Worm (Caenorhabditis elegans): ENCODE data around the gene rmif-2.

The rmif-2 gene

DNA sequence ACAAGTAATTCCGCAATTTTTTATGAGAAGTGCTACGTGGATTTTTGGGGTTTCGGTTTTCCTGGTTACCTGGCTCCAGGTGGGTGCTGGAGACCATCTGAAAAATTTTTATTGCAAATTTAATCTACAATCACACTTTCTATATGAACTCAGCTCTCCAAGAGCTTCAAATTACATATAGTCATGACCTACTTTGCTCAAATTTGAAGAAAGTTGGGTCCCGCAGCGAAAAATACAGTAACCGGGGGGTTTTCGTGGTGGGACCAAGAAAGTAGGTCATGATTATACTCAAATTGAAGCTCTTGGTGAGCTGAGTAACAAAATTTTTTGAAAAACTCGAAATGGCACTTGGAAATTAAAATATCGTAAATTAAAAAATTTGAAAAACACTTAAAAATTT lies 22.0 kb upstream of the rmif-2 start, which contains the start of gene ets-8:
ets-8 (minus strand) TSS at position 101 of the 400 bp plus-strand sequence.
- TF ChIP-seq ceh-24 (tag; optimal IDR thresholded peaks at IDR 0.05) (no peak), ama-1 (optimal IDR thresholded peaks at IDR 0.05) (no peak), ceh-2 (tag; optimal IDR thresholded peaks at IDR 0.05) (no peak), T23F11.4 (GFP tag; optimal IDR thresholded peaks at IDR 0.05) (no peak), lin-11 (tag; optimal IDR thresholded peaks at IDR 0.05) (no peak), C08G9.2 (tag; optimal IDR thresholded peaks at IDR 0.05) (no peak)

DNA sequence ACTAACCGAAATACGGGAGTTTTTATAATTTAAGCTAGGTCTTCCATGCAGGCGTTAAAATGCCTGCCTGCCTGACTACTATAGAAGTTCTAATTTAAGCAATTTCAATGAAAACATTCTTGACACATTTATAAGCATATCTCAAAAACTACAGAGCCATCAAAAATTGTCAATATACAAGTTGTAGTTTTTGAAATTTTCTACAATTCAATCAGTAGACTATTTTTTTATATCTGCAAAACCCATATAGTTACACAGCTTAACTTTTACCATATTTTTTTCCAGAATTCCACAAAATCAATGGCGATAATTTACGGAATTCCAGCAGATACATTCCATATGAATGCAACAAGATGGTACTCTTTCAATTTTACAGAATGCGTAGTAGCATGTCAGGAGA lies 19.3 kb upstream of the rmif-2 start, which contains the start of gene C50A2.7:
C50A2.7 (plus strand) TSS at position 301 of the 400 bp plus-strand sequence.
- TF ChIP-seq ahr-1 (tag; optimal IDR thresholded peaks at IDR 0.05) (no peak), ets-4 (tag; optimal IDR thresholded peaks at IDR 0.05) (no peak), elt-2 (tag; optimal IDR thresholded peaks at IDR 0.05) (no peak), ceh-18 (tag; optimal IDR thresholded peaks at IDR 0.05) (no peak), pag-3 (tag; optimal IDR thresholded peaks at IDR 0.05; ENCODE audit: borderline replicate concordance) (no peak), unc-55 (GFP tag; optimal IDR thresholded peaks at IDR 0.05) (no peak), nfya-1 (tag; optimal IDR thresholded peaks at IDR 0.05) (no peak), sox-2 (GFP tag; IDR thresholded peaks at IDR 0.05) (no peak), pax-1 (tag; optimal IDR thresholded peaks at IDR 0.05) (no peak), npax-4 (tag; optimal IDR thresholded peaks at IDR 0.05) (no peak), pros-1 (tag; optimal IDR thresholded peaks at IDR 0.05) (no peak), fkh-10 (GFP tag; optimal IDR thresholded peaks at IDR 0.05) (no peak), pqm-1 (tag; optimal IDR thresholded peaks at IDR 0.05) (no peak), elt-4 (tag; optimal IDR thresholded peaks at IDR 0.05) (no peak), ztf-16 (tag; optimal IDR thresholded peaks at IDR 0.05) (no peak)

DNA sequence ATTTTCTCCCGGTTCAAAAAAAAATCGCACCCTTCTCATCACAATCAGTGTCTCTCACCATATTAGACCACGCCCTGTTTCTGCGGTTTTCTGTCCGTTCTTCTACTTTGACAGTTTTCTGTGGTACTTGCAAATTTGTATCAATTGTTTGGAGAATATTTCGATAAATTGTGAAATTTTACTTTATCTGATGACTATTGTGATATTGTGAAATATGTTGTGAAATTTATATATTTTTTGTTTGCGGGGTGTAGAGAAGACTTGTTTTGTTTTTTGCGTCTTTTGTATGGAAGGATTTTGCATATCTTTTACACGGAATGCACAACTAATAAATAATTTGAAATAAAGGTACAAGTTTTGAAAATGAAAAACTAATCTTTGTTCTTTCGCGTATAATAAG lies 15.0 kb upstream of the rmif-2 start:
- TF ChIP-seq sox-4 (tag; optimal IDR thresholded peaks at IDR 0.05) (no peak), unc-55 (GFP tag; optimal IDR thresholded peaks at IDR 0.05) (no peak), pqm-1 (tag; optimal IDR thresholded peaks at IDR 0.05) (no peak), unc-3 (GFP tag; conservative IDR thresholded peaks at IDR 0.05) (no peak), unc-3 (tag; optimal IDR thresholded peaks at IDR 0.05) (no peak), nfya-1 (tag; optimal IDR thresholded peaks at IDR 0.05) (no peak), ceh-19 (GFP tag; optimal IDR thresholded peaks at IDR 0.05) (no peak), K02D7.2 (tag; optimal IDR thresholded peaks at IDR 0.05) (no peak)

DNA sequence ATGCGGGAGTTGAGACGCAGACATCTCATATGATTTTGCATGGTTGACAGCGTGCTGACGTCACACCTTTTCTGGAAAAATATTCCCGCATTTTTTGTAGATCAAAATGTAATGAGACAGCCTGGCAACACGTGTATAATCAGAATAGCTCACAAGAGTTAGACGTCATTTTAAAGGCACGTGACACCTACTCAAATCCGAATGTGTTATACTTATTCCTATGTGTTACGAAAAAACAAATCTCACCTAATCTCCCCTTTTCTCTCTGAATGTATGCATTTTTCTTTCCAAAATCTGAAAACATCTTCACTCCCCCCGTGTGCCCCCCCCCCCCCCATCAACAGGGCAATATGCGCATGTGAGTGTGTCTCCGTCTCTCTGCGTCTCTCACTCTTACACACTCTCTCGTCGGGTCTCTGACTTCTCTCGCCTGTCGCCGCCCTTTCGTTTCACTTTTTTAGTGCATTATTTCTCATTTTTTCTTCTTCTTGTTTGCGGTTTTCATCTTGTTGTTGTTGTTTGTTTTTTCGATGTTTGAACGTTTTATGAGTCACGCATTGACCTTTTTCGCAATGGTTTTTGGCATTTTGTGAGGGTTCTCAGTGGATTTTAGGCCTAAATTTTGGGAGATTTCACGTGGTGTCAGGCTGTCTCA lies 14.0 kb upstream of the rmif-2 start:
- TF ChIP-seq rnt-1 (tag; optimal IDR thresholded peaks at IDR 0.05), result peak; percentile 1
- TF ChIP-seq unc-55 (GFP tag; optimal IDR thresholded peaks at IDR 0.05), result peak; percentile 20
- TF ChIP-seq hlh-30 (tag; optimal IDR thresholded peaks at IDR 0.05; ENCODE audit: insufficient read depth), result peak; percentile 67
- no peak for TF ChIP-seq pqm-1 (tag; optimal IDR thresholded peaks at IDR 0.05)
- TF ChIP-seq fax-1 (tag; optimal IDR thresholded peaks at IDR 0.05), result no peak
- no peak for TF ChIP-seq unc-42 (tag; optimal IDR thresholded peaks at IDR 0.05)
- peak; percentile 20 for TF ChIP-seq nfya-1 (tag; optimal IDR thresholded peaks at IDR 0.05)
- TF ChIP-seq sox-4 (tag; optimal IDR thresholded peaks at IDR 0.05), result no peak
- peak; percentile 5 for TF ChIP-seq pros-1 (tag; optimal IDR thresholded peaks at IDR 0.05)

DNA sequence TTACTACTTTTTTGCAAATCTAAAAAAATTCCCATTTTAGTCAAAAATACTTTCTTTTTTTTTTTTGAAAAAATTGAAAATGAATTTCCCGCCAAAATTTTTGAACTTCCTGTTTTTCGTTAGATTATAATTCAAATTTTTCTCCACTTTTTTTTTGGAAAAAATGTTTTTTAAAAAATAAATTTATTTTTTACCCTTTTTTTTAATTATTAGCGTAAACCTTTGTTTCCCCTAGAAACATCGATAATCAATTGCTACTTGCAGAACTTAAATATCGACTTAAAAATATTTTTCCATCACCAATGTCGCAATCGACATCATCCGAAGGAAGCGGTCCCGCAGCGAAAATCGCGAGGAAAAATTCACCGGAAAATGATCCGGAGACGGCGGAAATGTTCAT lies 12.0 kb upstream of the rmif-2 start, which contains the start of gene cec-2:
cec-2 (plus strand) TSS at position 301 of the 400 bp plus-strand sequence.
- TF ChIP-seq ceh-9 (tag; optimal IDR thresholded peaks at IDR 0.05), result no peak
- no peak for TF ChIP-seq ets-4 (tag; optimal IDR thresholded peaks at IDR 0.05)
- no peak for TF ChIP-seq unc-42 (tag; optimal IDR thresholded peaks at IDR 0.05)
- no peak for TF ChIP-seq pha-2 (tag; optimal IDR thresholded peaks at IDR 0.05)
- no peak for TF ChIP-seq ceh-31 (tag; optimal IDR thresholded peaks at IDR 0.05)
- no peak for TF ChIP-seq C38D4.7 (GFP tag; optimal IDR thresholded peaks at IDR 0.05)
